Fruit fly (Drosophila melanogaster): ENCODE results near the gene CG34159.

CG34159 gene

DNA sequence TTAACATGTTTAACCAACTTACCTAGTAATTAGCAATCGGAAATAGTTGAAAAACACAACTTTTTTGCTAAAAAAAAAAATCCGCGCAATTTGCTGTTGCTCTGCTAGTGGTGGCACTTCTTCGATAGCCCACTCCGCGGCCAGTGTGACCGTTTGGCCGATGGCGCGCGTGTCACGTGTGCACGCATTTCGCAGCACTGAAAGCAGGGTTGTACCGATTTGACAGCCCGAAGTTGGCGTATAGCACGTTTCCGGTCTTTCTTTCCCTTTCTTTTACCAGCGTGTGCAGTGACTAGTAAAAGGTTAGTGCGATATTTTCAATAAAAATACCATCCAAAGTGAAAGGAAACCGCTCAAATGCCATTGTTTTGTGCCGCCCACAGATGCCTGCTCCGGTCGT lies 3.3 kb downstream of the CG34159 start, which contains the start of the genes Ripalpha and RpL7 (continued):
- TF ChIP-seq CG6791 (GFP tag; IDR thresholded peaks at IDR 0.05; ENCODE audit: partially characterized antibody): peak; percentile 95
- TF ChIP-seq CG11085 (GFP tag; IDR thresholded peaks at IDR 0.05): peak; percentile 98
- TF ChIP-seq gfzf (GFP tag; optimal IDR thresholded peaks at IDR 0.05): peak; percentile 77
- peak; percentile 98 for TF ChIP-seq CG7271 (tag; optimal IDR thresholded peaks at IDR 0.05)
- TF ChIP-seq HLH4C (GFP tag; IDR thresholded peaks at IDR 0.05; ENCODE audit: partially characterized antibody): peak; percentile 79
- peak; percentile 93 for TF ChIP-seq Hr3 (GFP tag; optimal IDR thresholded peaks at IDR 0.05)
- peak; percentile 98 for TF ChIP-seq CG1233 (GFP tag; optimal IDR thresholded peaks at IDR 0.05)
- TF ChIP-seq onecut (GFP tag; IDR thresholded peaks at IDR 0.05): peak; percentile 96
- TF ChIP-seq Gsc (GFP tag; IDR thresholded peaks at IDR 0.05): no peak
- peak; percentile 98 for TF ChIP-seq Hey (tag; optimal IDR thresholded peaks at IDR 0.05)
- peak; percentile 75 for TF ChIP-seq CG14860 (GFP tag; IDR thresholded peaks at IDR 0.05; ENCODE audit: partially characterized antibody)
- peak; percentile 66 for TF ChIP-seq CG15073 (GFP tag; optimal IDR thresholded peaks at IDR 0.05)
- TF ChIP-seq Jarid2 (GFP tag; optimal IDR thresholded peaks at IDR 0.05): peak; percentile 93
- TF ChIP-seq CG33213 (GFP tag; optimal IDR thresholded peaks at IDR 0.05): peak; percentile 99
- peak; percentile 69 for TF ChIP-seq Sin3A (optimal IDR thresholded peaks at IDR 0.05)
- TF ChIP-seq bigmax (GFP tag; optimal IDR thresholded peaks at IDR 0.05): peak; percentile 92
- TF ChIP-seq CG10431 (GFP tag; optimal IDR thresholded peaks at IDR 0.05): peak; percentile 97
- TF ChIP-seq CG3163 (GFP tag; optimal IDR thresholded peaks at IDR 0.05): peak; percentile 92
- TF ChIP-seq pros (GFP tag; optimal IDR thresholded peaks at IDR 0.05): peak; percentile 43
- TF ChIP-seq CG18599 (GFP tag; optimal IDR thresholded peaks at IDR 0.05): peak; percentile 98
- peak; percentile 89 for TF ChIP-seq Six4 (GFP tag; optimal IDR thresholded peaks at IDR 0.05)
- peak; percentile 94 for TF ChIP-seq H2.0 (GFP tag; IDR thresholded peaks at IDR 0.05)
- TF ChIP-seq ase (GFP tag; IDR thresholded peaks at IDR 0.05): peak; percentile 94
- TF ChIP-seq CG2120 (GFP tag; optimal IDR thresholded peaks at IDR 0.05): peak; percentile 96
- TF ChIP-seq CG4854 (GFP tag; optimal IDR thresholded peaks at IDR 0.05): peak; percentile 97
- peak; percentile 100 for TF ChIP-seq ash1 (GFP tag; optimal IDR thresholded peaks at IDR 0.05)
- TF ChIP-seq Usf (GFP tag; optimal IDR thresholded peaks at IDR 0.05): peak; percentile 97
- TF ChIP-seq CG3838 (GFP tag; optimal IDR thresholded peaks at IDR 0.05): peak; percentile 94
- peak; percentile 96 for TF ChIP-seq pum (GFP tag; optimal IDR thresholded peaks at IDR 0.05)
- TF ChIP-seq CG18764 (GFP tag; optimal IDR thresholded peaks at IDR 0.05): peak; percentile 98
- TF ChIP-seq CG6683 (GFP tag; optimal IDR thresholded peaks at IDR 0.05): peak; percentile 98
- TF ChIP-seq YL-1 (GFP tag; optimal IDR thresholded peaks at IDR 0.05): peak; percentile 100
- peak; percentile 99 for TF ChIP-seq Dad (GFP tag; optimal IDR thresholded peaks at IDR 0.05)
- TF ChIP-seq NC2β (GFP tag; optimal IDR thresholded peaks at IDR 0.05): peak; percentile 100
- TF ChIP-seq BtbVII (GFP tag; optimal IDR thresholded peaks at IDR 0.05): peak; percentile 98
- peak; percentile 84 for TF ChIP-seq klu (GFP tag; IDR thresholded peaks at IDR 0.05)
- peak; percentile 97 for TF ChIP-seq CG12391 (tag; optimal IDR thresholded peaks at IDR 0.05)
- TF ChIP-seq MTF-1 (GFP tag; optimal IDR thresholded peaks at IDR 0.05; ENCODE audit: borderline replicate concordance): peak; percentile 98
- TF ChIP-seq al (GFP tag; IDR thresholded peaks at IDR 0.05): peak; percentile 94
- peak; percentile 93 for TF ChIP-seq Hand (GFP tag; optimal IDR thresholded peaks at IDR 0.05)
- peak; percentile 54 for TF ChIP-seq Hmx (GFP tag; optimal IDR thresholded peaks at IDR 0.05)
- TF ChIP-seq wor (GFP tag; IDR thresholded peaks at IDR 0.05): peak; percentile 77
- TF ChIP-seq Dll (GFP tag; IDR thresholded peaks at IDR 0.05; ENCODE audit: partially characterized antibody): peak; percentile 83
- peak; percentile 95 for TF ChIP-seq CG12219 (GFP tag; optimal IDR thresholded peaks at IDR 0.05)
- TF ChIP-seq slou (GFP tag; optimal IDR thresholded peaks at IDR 0.05): peak; percentile 96
- TF ChIP-seq nerfin-2 (GFP tag; IDR thresholded peaks at IDR 0.05; ENCODE audit: partially characterized antibody): peak; percentile 79
- TF ChIP-seq CG17612 (GFP tag; IDR thresholded peaks at IDR 0.05): peak; percentile 94
- peak; percentile 87 for TF ChIP-seq gt (GFP tag; IDR thresholded peaks at IDR 0.05)
- peak; percentile 99 for TF ChIP-seq CG10209 (GFP tag; optimal IDR thresholded peaks at IDR 0.05)
- TF ChIP-seq sima (GFP tag; optimal IDR thresholded peaks at IDR 0.05): peak; percentile 96
- peak; percentile 98 for TF ChIP-seq p53 (GFP tag; optimal IDR thresholded peaks at IDR 0.05)

Measured in whole organism, embryonic.